Fruit fly (Drosophila melanogaster): ENCODE measurements around the gene RhoGEF64C.

RhoGEF64C gene

DNA sequence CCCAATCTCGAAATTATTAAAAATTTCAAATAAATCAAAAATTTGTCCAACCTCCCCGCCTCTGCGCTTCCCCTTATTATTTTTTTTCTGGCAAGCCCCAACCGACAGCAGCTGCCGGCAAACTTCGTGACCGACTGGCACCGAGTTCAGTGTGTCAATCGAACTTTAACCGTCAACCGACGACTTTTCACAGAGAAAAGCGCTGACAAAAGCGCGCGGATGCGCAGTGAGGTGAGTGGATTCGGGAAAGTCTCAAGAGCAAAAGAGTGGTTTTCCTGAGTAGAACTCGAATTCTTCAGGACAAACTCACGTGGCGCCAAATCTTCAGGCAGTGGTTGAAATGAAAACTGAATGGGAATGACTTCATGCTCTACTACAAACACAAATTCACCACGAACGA is 108.1 kb downstream of the RhoGEF64C start:
- TF ChIP-seq fd96Ca (GFP tag; IDR thresholded peaks at IDR 0.05) = peak; percentile 14; the same call in 1 of the 3 replicates
- TF ChIP-seq EcR (GFP tag; optimal IDR thresholded peaks at IDR 0.05) = no peak
- TF ChIP-seq CG13204 (GFP tag; optimal IDR thresholded peaks at IDR 0.05) = no peak
- TF ChIP-seq Ets98B (GFP tag; IDR thresholded peaks at IDR 0.05) = no peak
- no peak for TF ChIP-seq CG12605 (GFP tag; IDR thresholded peaks at IDR 0.05)

DNA sequence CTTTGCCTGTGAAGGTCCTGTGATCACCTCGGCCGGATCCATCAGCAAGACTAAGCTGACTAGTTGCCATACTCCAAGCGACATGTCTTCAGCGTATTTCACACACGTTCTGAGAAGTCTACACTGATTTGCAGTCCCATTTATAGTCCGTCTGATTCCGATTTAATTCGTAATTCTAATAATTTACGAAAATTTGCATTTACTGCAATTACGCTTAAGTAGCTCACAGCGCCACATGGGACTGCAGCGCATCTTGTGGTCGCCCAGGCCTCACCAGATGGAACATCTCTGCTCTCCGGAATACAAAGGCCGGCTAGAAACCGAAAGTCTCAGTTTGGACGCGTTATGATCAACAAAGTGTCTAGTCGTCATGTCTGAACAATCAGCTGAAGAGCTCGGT is 112.6 kb downstream of the RhoGEF64C start, which contains the start of gene CG7509:
Gene CG7509 (minus strand): TSS at position 101 of the 400 bp plus-strand sequence.
- TF ChIP-seq Ets98B (GFP tag; IDR thresholded peaks at IDR 0.05) = no peak

DNA sequence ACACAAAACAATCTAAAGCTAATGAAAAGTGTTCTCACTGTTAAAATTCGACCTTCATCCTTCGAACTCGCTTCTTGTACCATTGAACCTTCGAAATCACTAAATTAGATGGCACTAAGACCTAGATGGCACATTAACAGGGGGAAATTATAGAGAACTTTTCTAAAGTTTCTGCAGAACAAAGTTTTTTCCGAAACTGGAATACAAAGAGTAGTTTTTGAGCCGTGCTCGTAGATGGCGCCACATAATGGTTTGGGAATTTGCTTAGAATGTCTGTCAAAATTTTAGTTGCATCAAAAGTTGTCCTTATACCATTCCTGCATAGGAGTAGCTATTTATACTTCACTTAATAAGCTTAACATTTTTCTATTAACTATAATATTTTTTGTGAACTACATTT is 113.2 kb downstream of the RhoGEF64C start:
- TF ChIP-seq CG9948 (tag; optimal IDR thresholded peaks at IDR 0.05) = no peak
- no peak for TF ChIP-seq CG4496 (GFP tag; IDR thresholded peaks at IDR 0.05)
- no peak for TF ChIP-seq CG17806 (tag; optimal IDR thresholded peaks at IDR 0.05)
- no peak for TF ChIP-seq CG15710 (tag; optimal IDR thresholded peaks at IDR 0.05)
- TF ChIP-seq CG14655 (GFP tag; optimal IDR thresholded peaks at IDR 0.05) = no peak
- TF ChIP-seq CG8301 (tag; optimal IDR thresholded peaks at IDR 0.05) = no peak
- TF ChIP-seq CG8159 (tag; optimal IDR thresholded peaks at IDR 0.05) = no peak
- no peak for TF ChIP-seq rn (GFP tag; IDR thresholded peaks at IDR 0.05)
- TF ChIP-seq gl (tag; optimal IDR thresholded peaks at IDR 0.05) = no peak
- TF ChIP-seq fd96Ca (GFP tag; IDR thresholded peaks at IDR 0.05) = no peak
- TF ChIP-seq CG10348 (GFP tag; IDR thresholded peaks at IDR 0.05) = no peak
- no peak for TF ChIP-seq Pif1B (GFP tag; optimal IDR thresholded peaks at IDR 0.05)
- TF ChIP-seq Pif1A (GFP tag; optimal IDR thresholded peaks at IDR 0.05) = no peak
- TF ChIP-seq CG13204 (GFP tag; optimal IDR thresholded peaks at IDR 0.05) = no peak
- no peak for TF ChIP-seq Snoo (tag; optimal IDR thresholded peaks at IDR 0.05)
- TF ChIP-seq CG12605 (GFP tag; IDR thresholded peaks at IDR 0.05) = no peak
- no peak for TF ChIP-seq CG34367 (tag; optimal IDR thresholded peaks at IDR 0.05)

DNA sequence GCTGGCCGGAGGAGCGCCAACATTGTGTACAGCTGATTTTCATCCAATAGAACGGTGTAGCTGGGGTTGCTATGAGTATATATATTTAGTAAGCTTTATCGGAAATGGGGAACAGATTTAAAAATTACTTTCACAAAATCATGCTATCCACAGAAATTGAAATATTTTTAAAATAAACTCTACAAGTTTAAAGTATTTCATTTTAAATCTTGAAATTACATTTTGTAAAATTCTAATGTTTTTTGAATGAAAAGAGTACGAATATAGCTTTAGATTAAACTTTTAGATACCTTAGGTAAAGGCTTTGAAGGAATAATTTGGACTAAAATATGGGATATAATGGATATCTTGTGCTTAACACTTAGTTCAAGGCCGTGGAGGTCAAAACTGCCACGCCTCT is 114.7 kb downstream of the RhoGEF64C start, which contains the start of gene CG18808:
Gene CG18808 (minus strand): TSS at position 101 of the 400 bp plus-strand sequence.
- TF ChIP-seq Pif1A (GFP tag; optimal IDR thresholded peaks at IDR 0.05) = no peak
- TF ChIP-seq CG8159 (tag; optimal IDR thresholded peaks at IDR 0.05) = no peak
- no peak for TF ChIP-seq CG34367 (tag; optimal IDR thresholded peaks at IDR 0.05)
- no peak for TF ChIP-seq CG15710 (tag; optimal IDR thresholded peaks at IDR 0.05)
- TF ChIP-seq CG17806 (tag; optimal IDR thresholded peaks at IDR 0.05) = no peak
- no peak for TF ChIP-seq CG12605 (GFP tag; IDR thresholded peaks at IDR 0.05)
- TF ChIP-seq Snoo (tag; optimal IDR thresholded peaks at IDR 0.05) = no peak
- no peak for TF ChIP-seq CG32121 (GFP tag; IDR thresholded peaks at IDR 0.05)

DNA sequence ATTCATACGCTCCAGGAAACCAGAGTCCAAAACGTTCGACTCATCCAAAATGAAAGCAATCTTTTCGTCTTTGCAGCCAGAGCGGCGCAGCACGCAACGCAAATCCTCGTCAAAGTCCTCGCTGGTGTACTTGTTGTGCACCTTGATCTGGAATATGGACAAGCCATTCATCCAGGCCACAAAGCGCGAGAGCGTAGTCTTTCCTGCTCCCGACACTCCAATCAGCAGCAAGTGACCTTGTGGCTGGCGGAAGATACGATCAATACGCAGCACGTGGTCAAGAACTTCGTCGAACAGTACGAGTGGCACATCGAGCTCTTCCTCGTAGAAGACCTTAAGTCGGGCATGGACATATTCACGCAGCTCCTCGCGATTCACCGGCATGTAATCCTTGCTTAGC is 121.6 kb downstream of the RhoGEF64C start:
- TF ChIP-seq CG17806 (tag; optimal IDR thresholded peaks at IDR 0.05) = no peak
- TF ChIP-seq D1 (tag; optimal IDR thresholded peaks at IDR 0.05) = no peak
- no peak for TF ChIP-seq Pif1B (GFP tag; optimal IDR thresholded peaks at IDR 0.05)
- TF ChIP-seq CG12605 (GFP tag; IDR thresholded peaks at IDR 0.05) = no peak
- no peak for TF ChIP-seq gl (tag; optimal IDR thresholded peaks at IDR 0.05)
- no peak for TF ChIP-seq CG8301 (tag; optimal IDR thresholded peaks at IDR 0.05)
- TF ChIP-seq fd96Ca (GFP tag; IDR thresholded peaks at IDR 0.05) = no peak
- TF ChIP-seq CG32121 (GFP tag; IDR thresholded peaks at IDR 0.05) = no peak
- TF ChIP-seq EcR (GFP tag; optimal IDR thresholded peaks at IDR 0.05) = no peak
- TF ChIP-seq CG15710 (tag; optimal IDR thresholded peaks at IDR 0.05) = no peak
- no peak for TF ChIP-seq CG13204 (GFP tag; optimal IDR thresholded peaks at IDR 0.05)
- TF ChIP-seq CG8159 (tag; optimal IDR thresholded peaks at IDR 0.05) = no peak

DNA sequence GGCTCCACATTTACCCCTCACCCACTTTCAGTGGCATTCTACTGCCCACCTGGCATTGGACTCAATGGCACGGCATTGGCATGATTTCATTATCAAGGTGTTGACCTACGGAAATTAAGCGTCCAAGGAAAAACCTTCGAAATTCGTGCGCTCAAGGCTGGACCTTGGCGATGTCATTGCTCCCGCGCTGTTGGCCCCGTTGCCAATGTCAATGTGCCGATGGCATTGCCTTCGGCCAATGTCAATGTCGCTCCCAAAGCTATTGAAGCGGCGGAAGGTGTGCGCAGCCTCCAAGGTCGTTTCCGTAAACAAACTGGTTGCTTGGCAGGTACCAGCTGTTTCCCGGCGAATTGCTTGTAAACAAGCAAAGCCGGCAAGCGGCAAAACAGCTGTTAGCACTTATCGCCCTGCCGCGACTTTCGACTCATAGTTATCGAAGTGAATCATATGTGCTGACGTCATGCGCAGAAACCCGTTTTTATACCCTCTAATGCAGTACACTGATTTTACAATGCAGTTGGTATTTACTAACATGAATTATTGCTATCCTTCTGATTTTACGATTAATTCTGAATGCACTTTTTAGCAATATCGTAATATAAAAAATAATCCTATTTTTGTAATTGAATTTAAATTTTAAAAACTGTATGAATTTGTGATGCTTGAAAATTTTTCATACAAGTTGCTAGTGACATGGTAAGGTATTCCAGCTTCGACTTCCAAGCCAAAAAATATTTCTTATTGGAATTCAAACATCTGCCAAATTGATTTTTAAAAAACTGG is 132.0 kb downstream of the RhoGEF64C start:
- peak; percentile 91 for TF ChIP-seq CG9948 (tag; optimal IDR thresholded peaks at IDR 0.05)
- TF ChIP-seq CG17806 (tag; optimal IDR thresholded peaks at IDR 0.05) = peak; percentile 92
- peak; percentile 90 for TF ChIP-seq CG12605 (GFP tag; IDR thresholded peaks at IDR 0.05)
- peak; percentile 97 for TF ChIP-seq CG32121 (GFP tag; IDR thresholded peaks at IDR 0.05)
- peak; percentile 92 for TF ChIP-seq rn (GFP tag; IDR thresholded peaks at IDR 0.05)
- TF ChIP-seq CG10348 (GFP tag; IDR thresholded peaks at IDR 0.05) = peak; percentile 84
- peak; percentile 78 for TF ChIP-seq gl (tag; optimal IDR thresholded peaks at IDR 0.05)
- TF ChIP-seq CG15710 (tag; optimal IDR thresholded peaks at IDR 0.05) = peak; percentile 91
- peak; percentile 93 for TF ChIP-seq fd96Ca (GFP tag; IDR thresholded peaks at IDR 0.05)
- no peak for TF ChIP-seq Pif1A (GFP tag; optimal IDR thresholded peaks at IDR 0.05)
- peak; percentile 94 for TF ChIP-seq CG8159 (tag; optimal IDR thresholded peaks at IDR 0.05)
- TF ChIP-seq Ets98B (GFP tag; IDR thresholded peaks at IDR 0.05) = peak; percentile 96
- TF ChIP-seq Snoo (tag; optimal IDR thresholded peaks at IDR 0.05) = no peak
- peak; percentile 94 for TF ChIP-seq CG14655 (GFP tag; optimal IDR thresholded peaks at IDR 0.05)
- peak; percentile 84 for TF ChIP-seq CG34367 (tag; optimal IDR thresholded peaks at IDR 0.05)
- TF ChIP-seq CG13204 (GFP tag; optimal IDR thresholded peaks at IDR 0.05) = no peak
- TF ChIP-seq D1 (tag; optimal IDR thresholded peaks at IDR 0.05) = no peak
- TF ChIP-seq Pif1B (GFP tag; optimal IDR thresholded peaks at IDR 0.05) = peak; percentile 95
- peak; percentile 97 for TF ChIP-seq CG4496 (GFP tag; IDR thresholded peaks at IDR 0.05)
- TF ChIP-seq CG8301 (tag; optimal IDR thresholded peaks at IDR 0.05) = no peak
- peak; percentile 96 for TF ChIP-seq EcR (GFP tag; optimal IDR thresholded peaks at IDR 0.05)
